Fruit fly (Drosophila melanogaster) whole organism, embryonic: ENCODE measurements around the gene CG5235.

Source experiments
- Antp ChIP-seq: fragments of 200-800 bp; sonication (Bioruptor generic); optimal IDR thresholded peaks from 3 replicates; lab custom pipeline; 2016; ENCODE audit warnings: missing biosample characterization, missing genetic modification characterization
- Awh ChIP-seq: fragments of 200-800 bp; sonication (Bioruptor generic); IDR thresholded peaks from 2 replicates; pipeline ENCODE4, ENCODE4 v1.3.6; 2022; ENCODE audit warnings: missing biosample characterization, missing genetic modification characterization
- Bdp1 ChIP-seq: fragments of 200-800 bp; sonication (Bioruptor generic); optimal IDR thresholded peaks from 3 replicates; lab custom pipeline; 2016; ENCODE audit warnings: missing biosample characterization, missing genetic modification characterization
- CG10267 ChIP-seq: fragments of 200-800 bp; sonication (Bioruptor generic); optimal IDR thresholded peaks from 2 replicates; lab custom pipeline; 2018; ENCODE audit warnings: missing biosample characterization, mild to moderate bottlenecking, missing genetic modification characterization, moderate library complexity
- CG10274 ChIP-seq: fragments of 200-800 bp; sonication (Bioruptor generic); optimal IDR thresholded peaks from 3 replicates; lab custom pipeline; 2017; ENCODE audit warnings: missing biosample characterization, mild to moderate bottlenecking, missing genetic modification characterization
- CG12104 ChIP-seq: fragments of 200-800 bp; sonication (Bioruptor generic); optimal IDR thresholded peaks from 3 replicates; lab custom pipeline; 2016; ENCODE audit warnings: missing biosample characterization, missing genetic modification characterization
- CG12219 ChIP-seq: fragments of 200-800 bp; sonication (Bioruptor generic); optimal IDR thresholded peaks from 3 replicates; lab custom pipeline; 2018; ENCODE audit warnings: missing biosample characterization, mild to moderate bottlenecking, missing genetic modification characterization
- CG13296 ChIP-seq: fragments of 200-800 bp; sonication (Bioruptor generic); optimal IDR thresholded peaks from 3 replicates; lab custom pipeline; 2018; ENCODE audit warnings: missing biosample characterization, mild to moderate bottlenecking, missing genetic modification characterization
- CG14014 ChIP-seq: fragments of 200-800 bp; sonication (Bioruptor generic); IDR thresholded peaks from 2 replicates; pipeline ENCODE4 v1.3.6; 2022; ENCODE audit warnings: missing biosample characterization, missing genetic modification characterization
- CG17612 ChIP-seq: fragments of 200-800 bp; sonication (Bioruptor generic); IDR thresholded peaks from 2 replicates; pipeline ENCODE4 v1.3.6; 2022; ENCODE audit warnings: missing biosample characterization, missing genetic modification characterization
- CG33213 ChIP-seq: fragments of 200-800 bp; sonication (Bioruptor generic); optimal IDR thresholded peaks from 3 replicates; lab custom pipeline; 2016; ENCODE audit warnings: missing biosample characterization, missing genetic modification characterization
- CG4730 ChIP-seq: fragments of 200-800 bp; sonication (Bioruptor generic); IDR thresholded peaks from 2 replicates; pipeline ENCODE4 v1.3.6; 2022; ENCODE audit warnings: missing biosample characterization, missing genetic modification characterization
- CG7357 ChIP-seq: fragments of 200-800 bp; sonication (Bioruptor generic); IDR thresholded peaks from 3 replicates; pipeline ENCODE4 v1.3.6; 2022; ENCODE audit warnings: missing biosample characterization, missing genetic modification characterization
- CG7928 ChIP-seq: fragments of 200-800 bp; sonication (Bioruptor generic); optimal IDR thresholded peaks from 2 replicates; lab custom pipeline; 2017; ENCODE audit warnings: missing biosample characterization, mild to moderate bottlenecking, missing genetic modification characterization
- CG9727 ChIP-seq: fragments of 200-800 bp; sonication (Bioruptor generic); optimal IDR thresholded peaks from 3 replicates; lab custom pipeline; 2017; ENCODE audit warnings: missing biosample characterization, mild to moderate bottlenecking, missing genetic modification characterization
- CTCF ChIP-seq: fragments of 200-800 bp; sonication (Bioruptor generic); optimal IDR thresholded peaks from 2 replicates; lab custom pipeline; 2017; ENCODE audit warnings: missing biosample characterization, mild to moderate bottlenecking, missing genetic modification characterization, moderate library complexity
- Chrac-16 ChIP-seq: fragments of 200-800 bp; sonication (Bioruptor generic); optimal IDR thresholded peaks from 3 replicates; lab custom pipeline; 2016; ENCODE audit warnings: missing biosample characterization, missing genetic modification characterization
- Dip2 ChIP-seq: fragments of 200-800 bp; sonication (Bioruptor generic); IDR thresholded peaks from 2 replicates; pipeline ENCODE4 v1.3.6; 2022; ENCODE audit warnings: missing biosample characterization, missing genetic modification characterization
- Dip3 ChIP-seq: fragments of 200-800 bp; sonication (Bioruptor generic); optimal IDR thresholded peaks from 3 replicates; lab custom pipeline; 2016; ENCODE audit warnings: missing biosample characterization, missing genetic modification characterization
- Fer3 ChIP-seq: fragments of 200-800 bp; sonication (Bioruptor generic); optimal IDR thresholded peaks from 2 replicates; lab custom pipeline; 2018; ENCODE audit warnings: missing biosample characterization, mild to moderate bottlenecking, missing genetic modification characterization, moderate library complexity
- Gsc ChIP-seq: fragments of 200-800 bp; sonication (Bioruptor generic); IDR thresholded peaks from 2 replicates; pipeline ENCODE4 v1.3.6; 2022; ENCODE audit warnings: missing biosample characterization, missing genetic modification characterization
- Hr3 ChIP-seq: fragments of 200-800 bp; sonication (Bioruptor generic); optimal IDR thresholded peaks from 3 replicates; lab custom pipeline; 2016; ENCODE audit warnings: missing biosample characterization, missing genetic modification characterization
- Nf-YC ChIP-seq: fragments of 200-800 bp; optimal IDR thresholded peaks from 3 replicates; lab custom pipeline; 2019; ENCODE audit warnings: missing biosample characterization, mild to moderate bottlenecking, missing genetic modification characterization, moderate library complexity
- Oaz ChIP-seq: fragments of 200-800 bp; sonication (Bioruptor generic); IDR thresholded peaks from 2 replicates; pipeline ENCODE4 v1.3.6; 2022; ENCODE audit warnings: missing biosample characterization, missing genetic modification characterization
- Rfx ChIP-seq: fragments of 200-800 bp; sonication (Bioruptor generic); IDR thresholded peaks from 2 replicates; pipeline ENCODE4 v1.3.6; 2022; ENCODE audit warnings: missing biosample characterization, missing genetic modification characterization
- Rx ChIP-seq: fragments of 200-800 bp; sonication (Bioruptor generic); IDR thresholded peaks from 2 replicates; pipeline ENCODE4 v1.3.6; 2022; ENCODE audit warnings: missing biosample characterization, missing genetic modification characterization
- Sry-β ChIP-seq: fragments of 200-800 bp; sonication (Bioruptor generic); optimal IDR thresholded peaks from 2 replicates; lab custom pipeline; 2018; ENCODE audit warnings: missing biosample characterization, mild to moderate bottlenecking, missing genetic modification characterization, moderate library complexity
- TFAM ChIP-seq: fragments of 200-800 bp; sonication (Bioruptor generic); optimal IDR thresholded peaks from 2 replicates; lab custom pipeline; 2017; ENCODE audit warnings: missing biosample characterization, missing genetic modification characterization, inconsistent platforms
- Xbp1 ChIP-seq: fragments of 200-800 bp; sonication (Bioruptor generic); optimal IDR thresholded peaks from 3 replicates; lab custom pipeline; 2016; ENCODE audit warnings: missing biosample characterization, mild to moderate bottlenecking, missing genetic modification characterization
- amos ChIP-seq: fragments of 200-800 bp; sonication (Bioruptor generic); IDR thresholded peaks from 2 replicates; pipeline ENCODE4 v1.3.6; 2022; ENCODE audit warnings: missing biosample characterization, missing genetic modification characterization; ENCODE audit not compliant: partially characterized antibody
- aop ChIP-seq: fragments of 200-800 bp; sonication (Bioruptor generic); IDR thresholded peaks from 2 replicates; pipeline ENCODE4 v1.3.6; 2022; ENCODE audit warnings: missing biosample characterization, missing genetic modification characterization
- btn ChIP-seq: fragments of 200-800 bp; sonication (Bioruptor generic); optimal IDR thresholded peaks from 2 replicates; lab custom pipeline; 2016; ENCODE audit warnings: missing biosample characterization, missing genetic modification characterization
- dmrt11E ChIP-seq: fragments of 200-800 bp; sonication (Bioruptor generic); optimal IDR thresholded peaks from 3 replicates; lab custom pipeline; 2018; ENCODE audit warnings: missing biosample characterization, mild to moderate bottlenecking, missing genetic modification characterization, moderate library complexity
- eyg ChIP-seq: fragments of 200-800 bp; sonication (Bioruptor generic); optimal IDR thresholded peaks from 3 replicates; lab custom pipeline; 2016; ENCODE audit warnings: missing biosample characterization, missing genetic modification characterization
- grau ChIP-seq: fragments of 200-800 bp; optimal IDR thresholded peaks from 3 replicates; lab custom pipeline; 2019; ENCODE audit warnings: missing biosample characterization, mild to moderate bottlenecking, missing genetic modification characterization, moderate library complexity
- gsb ChIP-seq: fragments of 200-800 bp; sonication (Bioruptor generic); IDR thresholded peaks from 2 replicates; pipeline ENCODE4 v1.3.6; 2022; ENCODE audit warnings: missing biosample characterization, missing genetic modification characterization
- her ChIP-seq: fragments of 200-800 bp; sonication (Bioruptor generic); optimal IDR thresholded peaks from 2 replicates; lab custom pipeline; 2016; ENCODE audit warnings: missing biosample characterization, missing genetic modification characterization
- hth ChIP-seq: fragments of >200 bp; optimal IDR thresholded peaks from 2 replicates; lab custom pipeline; 2017; ENCODE audit warnings: inconsistent platforms
- jing ChIP-seq: fragments of 200-800 bp; sonication (Bioruptor generic); optimal IDR thresholded peaks from 2 replicates; lab custom pipeline; 2018; ENCODE audit warnings: missing biosample characterization, mild to moderate bottlenecking, missing genetic modification characterization
- jumu ChIP-seq: fragments of 200-800 bp; sonication (Bioruptor generic); optimal IDR thresholded peaks from 3 replicates; lab custom pipeline; 2016; ENCODE audit warnings: missing biosample characterization, missing genetic modification characterization
- kah ChIP-seq: fragments of 200-800 bp; sonication (Bioruptor generic); optimal IDR thresholded peaks from 2 replicates; lab custom pipeline; 2018; ENCODE audit warnings: missing biosample characterization, mild to moderate bottlenecking, missing genetic modification characterization
- knrl ChIP-seq: fragments of 200-800 bp; sonication (Bioruptor generic); IDR thresholded peaks from 3 replicates; pipeline ENCODE4 v1.3.6; 2022; ENCODE audit warnings: missing biosample characterization, missing genetic modification characterization; ENCODE audit not compliant: partially characterized antibody
- lab ChIP-seq: fragments of 200-800 bp; sonication (Bioruptor generic); optimal IDR thresholded peaks from 3 replicates; lab custom pipeline; 2017; ENCODE audit warnings: missing biosample characterization, missing genetic modification characterization, mild to moderate bottlenecking, moderate library complexity, missing genetic modification reagents
- lmd ChIP-seq: fragments of 200-800 bp; sonication (Bioruptor generic); IDR thresholded peaks from 2 replicates; pipeline ENCODE4 v1.3.6; 2022; ENCODE audit warnings: missing biosample characterization, missing genetic modification characterization
- lov ChIP-seq, 2 experiments: fragments of 200-800 bp in 1 of 2; fragments of >200 bp in 1 of 2; sonication (Bioruptor generic) in 1 of 2; IDR thresholded peaks in 1 of 2; optimal IDR thresholded peaks in 1 of 2; 2 replicates in 1 of 2; 3 replicates in 1 of 2; pipeline versions ENCODE4 v1.3.6 to Lab custom; 2017 to 2022; ENCODE audit warnings: missing biosample characterization in 1 of 2, missing genetic modification characterization in 1 of 2
- maf-S ChIP-seq: fragments of 200-800 bp; sonication (Bioruptor generic); optimal IDR thresholded peaks from 2 replicates; lab custom pipeline; 2016; ENCODE audit warnings: missing biosample characterization, missing genetic modification characterization
- nmo ChIP-seq: fragments of 200-800 bp; sonication (Bioruptor generic); optimal IDR thresholded peaks from 2 replicates; lab custom pipeline; 2018; ENCODE audit warnings: missing biosample characterization, mild to moderate bottlenecking, missing genetic modification characterization, moderate library complexity
- pzg ChIP-seq: fragments of 200-800 bp; sonication (Bioruptor generic); optimal IDR thresholded peaks from 3 replicates; lab custom pipeline; 2018; ENCODE audit warnings: missing biosample characterization, mild to moderate bottlenecking, missing genetic modification characterization, moderate library complexity
- repo ChIP-seq: fragments of 200-800 bp; sonication (Bioruptor generic); optimal IDR thresholded peaks from 2 replicates; lab custom pipeline; 2016; ENCODE audit warnings: missing biosample characterization, missing genetic modification characterization
- row ChIP-seq: fragments of 200-800 bp; sonication (Bioruptor generic); IDR thresholded peaks from 3 replicates; pipeline ENCODE4 v1.3.6; 2022; ENCODE audit warnings: missing biosample characterization, missing genetic modification characterization
- sens ChIP-seq: fragments of 200-800 bp; sonication (Bioruptor generic); peaks from one replicate; lab custom pipeline; 2016; ENCODE audit warnings: missing biosample characterization, missing genetic modification characterization
- stwl ChIP-seq: fragments of 200-800 bp; sonication (Bioruptor generic); optimal IDR thresholded peaks from 3 replicates; lab custom pipeline; 2018; ENCODE audit warnings: missing biosample characterization, mild to moderate bottlenecking, missing genetic modification characterization, moderate library complexity
- vfl ChIP-seq: fragments of 200-800 bp; sonication (Bioruptor generic); optimal IDR thresholded peaks from 2 replicates; lab custom pipeline; 2016; ENCODE audit warnings: missing biosample characterization, missing genetic modification characterization

The CG5235 gene

dm6 chr3L:16051719-16052122 lies 38.5 kb downstream of the CG5235 start, which contains the start of gene Mbs (continued):
- no peak for TF ChIP-seq jumu (GFP tag; lab: Kevin White, UChicago)
- no peak for TF ChIP-seq hth
- TF ChIP-seq pzg (GFP tag; lab: Kevin White, UChicago): peak; percentile 80
- TF ChIP-seq CG7928: no peak
- TF ChIP-seq lmd (GFP tag; lab: Robert Waterston, UW): no peak
- no peak for TF ChIP-seq jing (GFP tag; lab: Kevin White, UChicago)
- no peak for TF ChIP-seq CG10274 (GFP tag; lab: Kevin White, UChicago)
- no peak for TF ChIP-seq btn (GFP tag; lab: Kevin White, UChicago)
- no peak for TF ChIP-seq CG12219 (GFP tag; lab: Kevin White, UChicago)
- no peak for TF ChIP-seq Rx (GFP tag; lab: Robert Waterston, UW)
- no peak for TF ChIP-seq Dip2 (GFP tag; lab: Robert Waterston, UW)
- TF ChIP-seq Awh (GFP tag; lab: Robert Waterston, UW): no peak
- no peak for TF ChIP-seq Antp
- TF ChIP-seq knrl (GFP tag; lab: Robert Waterston, UW): peak; percentile 42
- peak; percentile 9 for TF ChIP-seq CG10267 (tag; lab: Kevin White, UChicago)
- TF ChIP-seq lov (optimal IDR thresholded peaks at IDR 0.05; lab: Kevin White, UChicago): no peak
- no peak for TF ChIP-seq lov (GFP tag; IDR thresholded peaks at IDR 0.05; lab: Robert Waterston, UW)
- no peak for TF ChIP-seq Sry-β (GFP tag; lab: Kevin White, UChicago)
- TF ChIP-seq repo (GFP tag; lab: Kevin White, UChicago): no peak
- no peak for TF ChIP-seq dmrt11E (tag; lab: Kevin White, UChicago)
- no peak for TF ChIP-seq vfl (GFP tag; lab: Kevin White, UChicago)
- no peak for TF ChIP-seq Xbp1 (GFP tag; lab: Kevin White, UChicago)
- peak; percentile 60 for TF ChIP-seq Rfx (GFP tag; lab: Robert Waterston, UW)
- TF ChIP-seq CG7357 (GFP tag; lab: Robert Waterston, UW): no peak
- no peak for TF ChIP-seq Hr3 (GFP tag; lab: Kevin White, UChicago)
- no peak for TF ChIP-seq CG12104 (GFP tag; lab: Kevin White, UChicago)
- TF ChIP-seq her: no peak
- no peak for TF ChIP-seq TFAM (GFP tag; lab: Kevin White, UChicago)
- TF ChIP-seq lab (GFP tag; lab: Kevin White, UChicago): peak; percentile 39
- TF ChIP-seq eyg (GFP tag; lab: Kevin White, UChicago): no peak
- no peak for TF ChIP-seq Chrac-16
- peak; percentile 43 for TF ChIP-seq stwl (tag; lab: Kevin White, UChicago)
- TF ChIP-seq CG4730 (GFP tag; lab: Robert Waterston, UW): no peak
- TF ChIP-seq kah: no peak
- TF ChIP-seq CG33213 (GFP tag; lab: Kevin White, UChicago): peak; percentile 51
- no peak for TF ChIP-seq Oaz
- TF ChIP-seq gsb: no peak
- TF ChIP-seq Nf-YC (tag; lab: Kevin White, UChicago): peak; percentile 31
- TF ChIP-seq CG13296: peak; percentile 57
- no peak for TF ChIP-seq CG17612 (GFP tag; lab: Robert Waterston, UW)
- TF ChIP-seq Gsc (GFP tag; lab: Robert Waterston, UW): no peak
- no peak for TF ChIP-seq maf-S (GFP tag; lab: Kevin White, UChicago)
- peak; percentile 16 for TF ChIP-seq grau
- TF ChIP-seq nmo (GFP tag; lab: Kevin White, UChicago): no peak
- TF ChIP-seq Dip3 (GFP tag; lab: Kevin White, UChicago): no peak
- TF ChIP-seq sens: peak; percentile 80
- no peak for TF ChIP-seq aop
- peak; percentile 33 for TF ChIP-seq Fer3 (tag; lab: Kevin White, UChicago)
- TF ChIP-seq CTCF (GFP tag; lab: Kevin White, UChicago): peak; percentile 96
- TF ChIP-seq amos (GFP tag; lab: Robert Waterston, UW): peak; percentile 77
- no peak for TF ChIP-seq Bdp1
- TF ChIP-seq row (GFP tag; lab: Robert Waterston, UW): peak; percentile 32; the same call in 1 of the 3 replicates
- TF ChIP-seq CG9727 (GFP tag; lab: Kevin White, UChicago): no peak
- no peak for TF ChIP-seq CG14014 (GFP tag; lab: Robert Waterston, UW)
